Fruit fly (Drosophila melanogaster) whole organism, wandering third instar larva: ENCODE measurements around the gene Atg8a.

ENCODE experiments used
- Abd-B ChIP-seq: fragments of >200 bp; optimal IDR thresholded peaks from 2 replicates; lab custom pipeline; 2017; ENCODE audit warnings: missing biosample characterization, missing genetic modification characterization
- CrebA ChIP-seq: fragments of 200-800 bp; sonication (Bioruptor generic); optimal IDR thresholded peaks from 2 replicates; lab custom pipeline; 2016; ENCODE audit warnings: missing biosample characterization, mild to moderate bottlenecking, missing genetic modification characterization, borderline replicate concordance
- Dfd ChIP-seq: fragments of >200 bp; optimal IDR thresholded peaks from 2 replicates; lab custom pipeline; 2017; ENCODE audit warnings: missing biosample characterization, missing genetic modification characterization
- Dif ChIP-seq: fragments of 200-275, 200-300 bp; sonication (Bioruptor generic); optimal IDR thresholded peaks from 2 replicates; lab custom pipeline; 2018; ENCODE audit warnings: missing biosample characterization, missing genetic modification characterization; ENCODE audit not compliant: partially characterized antibody
- GATAd ChIP-seq: sonication (Bioruptor generic); optimal IDR thresholded peaks from 2 replicates; lab custom pipeline; 2016; ENCODE audit warnings: missing biosample characterization, missing genetic modification characterization
- Hnf4 ChIP-seq: fragments of 200-800 bp; sonication (Bioruptor generic); optimal IDR thresholded peaks from 2 replicates; lab custom pipeline; 2016; ENCODE audit warnings: missing biosample characterization, mild to moderate bottlenecking, missing genetic modification characterization
- Hr78 ChIP-seq: fragments of >200 bp; optimal IDR thresholded peaks from 2 replicates; lab custom pipeline; 2017; ENCODE audit warnings: missing biosample characterization, missing genetic modification characterization
- Hr83 ChIP-seq: fragments of 200-300 bp; sonication (Bioruptor generic); optimal IDR thresholded peaks from 2 replicates; lab custom pipeline; 2016; ENCODE audit warnings: missing biosample characterization, mild to moderate bottlenecking, missing genetic modification characterization, moderate library complexity; ENCODE audit not compliant: poor library complexity, severe bottlenecking
- Mio ChIP-seq: sonication (Bioruptor generic); optimal IDR thresholded peaks from 2 replicates; lab custom pipeline; 2016; ENCODE audit warnings: missing biosample characterization, missing genetic modification characterization
- Myc ChIP-seq: fragments of >200 bp; optimal IDR thresholded peaks from 2 replicates; lab custom pipeline; 2017
- N ChIP-seq: fragments of >200 bp; optimal IDR thresholded peaks from 2 replicates; lab custom pipeline; 2018; ENCODE audit warnings: missing biosample characterization, missing external identifiers, missing genetic modification characterization
- OdsH ChIP-seq: fragments of 200-800 bp; sonication (Bioruptor generic); optimal IDR thresholded peaks from 2 replicates; lab custom pipeline; 2016; ENCODE audit warnings: missing biosample characterization, mild to moderate bottlenecking, missing genetic modification characterization
- Rel ChIP-seq, 2 experiments: fragments of 200-800 bp; sonication (Bioruptor generic) in 1 of 2; optimal IDR thresholded peaks; 2 replicates in 1 of 2; 3 replicates in 1 of 2; lab custom pipeline; 2016 to 2019; ENCODE audit warnings: mild to moderate bottlenecking in 2 of 2, missing biosample characterization in 2 of 2, missing genetic modification characterization in 2 of 2, moderate library complexity in 1 of 2
- Sp1 ChIP-seq: fragments of 200-800 bp; sonication (Bioruptor generic); optimal IDR thresholded peaks from 3 replicates; lab custom pipeline; 2019; ENCODE audit warnings: missing biosample characterization, mild to moderate bottlenecking, missing genetic modification characterization, moderate library complexity
- br ChIP-seq: fragments of 200-800 bp; sonication (Bioruptor generic); optimal IDR thresholded peaks from 2 replicates; lab custom pipeline; 2016; ENCODE audit warnings: missing biosample characterization, missing genetic modification characterization
- dl ChIP-seq, 2 experiments: fragments of 175-275, 200-275 bp in 1 of 2; fragments of 200-275 bp in 1 of 2; sonication (Bioruptor generic); optimal IDR thresholded peaks; lab custom pipeline; 2018; ENCODE audit warnings: mild to moderate bottlenecking in 2 of 2, missing biosample characterization in 2 of 2, missing genetic modification characterization in 2 of 2, moderate library complexity in 2 of 2; ENCODE audit not compliant: partially characterized antibody in 2 of 2, insufficient read depth in 1 of 2
- dsf ChIP-seq: sonication (Bioruptor generic); optimal IDR thresholded peaks from 2 replicates; lab custom pipeline; 2016; ENCODE audit warnings: missing biosample characterization, missing genetic modification characterization, borderline replicate concordance
- ey ChIP-seq: fragments of 200-800 bp; sonication (Bioruptor generic); optimal IDR thresholded peaks from 2 replicates; lab custom pipeline; 2016; ENCODE audit warnings: missing biosample characterization, missing genetic modification characterization
- foxo ChIP-seq, 2 experiments: fragments of 200-800 bp; sonication (Bioruptor generic); optimal IDR thresholded peaks; 2 replicates in 1 of 2; 3 replicates in 1 of 2; lab custom pipeline; 2016 to 2017; ENCODE audit warnings: missing biosample characterization in 2 of 2, missing genetic modification characterization in 2 of 2
- fru ChIP-seq: fragments of 200-800 bp; sonication (Bioruptor generic); optimal IDR thresholded peaks from 3 replicates; lab custom pipeline; 2016; ENCODE audit warnings: missing biosample characterization, mild to moderate bottlenecking, missing genetic modification characterization
- h ChIP-seq: fragments of 200-800 bp; sonication (Bioruptor generic); optimal IDR thresholded peaks from 3 replicates; lab custom pipeline; 2016; ENCODE audit warnings: missing biosample characterization, mild to moderate bottlenecking, missing genetic modification characterization
- jim ChIP-seq: fragments of 175-275, 200-325 bp; sonication (Bioruptor generic); optimal IDR thresholded peaks from 2 replicates; lab custom pipeline; 2016; ENCODE audit warnings: missing biosample characterization, mild to moderate bottlenecking, missing genetic modification characterization
- psq ChIP-seq: fragments of 200-800 bp; sonication (Bioruptor generic); optimal IDR thresholded peaks from 3 replicates; lab custom pipeline; 2017; ENCODE audit warnings: missing biosample characterization, mild to moderate bottlenecking, missing genetic modification characterization, moderate library complexity
- rgr ChIP-seq: fragments of 200-800 bp; sonication (Bioruptor generic); optimal IDR thresholded peaks from 3 replicates; lab custom pipeline; 2016; ENCODE audit warnings: missing biosample characterization, mild to moderate bottlenecking, missing genetic modification characterization
- sage ChIP-seq: fragments of 200-800 bp; sonication (Bioruptor generic); optimal IDR thresholded peaks from 2 replicates; lab custom pipeline; 2016; ENCODE audit warnings: missing biosample characterization, mild to moderate bottlenecking, missing genetic modification characterization
- sv ChIP-seq: fragments of 200-800 bp; sonication (Bioruptor generic); optimal IDR thresholded peaks from 3 replicates; lab custom pipeline; 2016; ENCODE audit warnings: missing biosample characterization, missing genetic modification characterization
- tai ChIP-seq: sonication (Bioruptor generic); optimal IDR thresholded peaks from 2 replicates; lab custom pipeline; 2016; ENCODE audit warnings: missing biosample characterization, missing genetic modification characterization
- woc ChIP-seq: sonication (Bioruptor generic); optimal IDR thresholded peaks from 2 replicates; lab custom pipeline; 2016; ENCODE audit warnings: missing biosample characterization, mild to moderate bottlenecking, missing genetic modification characterization

Atg8a gene

DNA sequence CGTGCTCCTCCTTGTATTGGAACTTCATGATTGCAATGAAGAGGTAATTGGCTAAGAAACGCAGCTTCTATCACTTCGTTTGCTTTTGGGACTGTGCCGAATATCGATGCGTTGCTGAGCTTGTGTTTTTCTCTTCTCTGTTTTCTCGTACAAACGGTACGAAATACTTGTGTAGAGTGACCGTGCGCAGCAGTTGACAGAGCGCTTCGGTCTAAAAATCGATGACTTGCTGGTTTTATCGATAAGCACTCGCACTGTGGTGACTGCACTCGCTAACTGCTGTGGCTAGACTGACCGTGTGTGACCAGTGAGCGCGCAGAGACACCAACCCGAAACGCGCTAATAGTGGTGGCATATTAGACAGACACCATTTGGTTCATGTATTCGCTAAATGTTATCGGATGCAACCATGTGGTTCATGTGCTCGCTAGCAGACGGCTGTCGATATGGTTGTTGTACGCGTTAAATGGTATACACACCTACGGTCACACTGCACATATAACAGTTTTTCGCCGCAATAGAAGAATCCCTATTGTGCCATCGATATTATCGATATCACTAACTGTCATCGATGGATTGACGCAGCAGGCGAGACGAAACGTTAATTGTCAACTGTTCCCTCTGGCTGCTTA, at the start of gene Atg8a, which contains the start of gene BTBD9:
Atg8a (minus strand) TSS at position 296 of the 632 bp plus-strand sequence.
BTBD9 (plus strand) TSS at position 495 of the 632 bp plus-strand sequence.
- TF ChIP-seq Myc (lab: Kevin White, UChicago) (peak; percentile 64), h (GFP tag; lab: Kevin White, UChicago) (peak; percentile 23), OdsH (peak; percentile 12), Hr83 (GFP tag; lab: Kevin White, UChicago) (peak; percentile 45), woc (no peak), Mio (no peak), foxo (GFP tag; optimal IDR thresholded peaks at IDR 0.05; lab: Kevin White, UChicago) (peak in 1 of 2 experiments; percentile 0), fru (GFP tag; lab: Kevin White, UChicago) (peak; percentile 35), rgr (GFP tag; lab: Kevin White, UChicago) (peak; percentile 28), Rel (GFP tag; optimal IDR thresholded peaks at IDR 0.05; lab: Kevin White, UChicago) (no peak), Rel (tag; optimal IDR thresholded peaks at IDR 0.05; lab: Kevin White, UChicago) (peak; percentile 19), sv (peak; percentile 15), GATAd (GFP tag; lab: Kevin White, UChicago) (no peak), dl (GFP tag; optimal IDR thresholded peaks at IDR 0.05; lab: Kevin White, UChicago; ENCODE audit: insufficient read depth in 1 of 2, partially characterized antibody in 2 of 2) (no peak), br (peak; percentile 13)

DNA sequence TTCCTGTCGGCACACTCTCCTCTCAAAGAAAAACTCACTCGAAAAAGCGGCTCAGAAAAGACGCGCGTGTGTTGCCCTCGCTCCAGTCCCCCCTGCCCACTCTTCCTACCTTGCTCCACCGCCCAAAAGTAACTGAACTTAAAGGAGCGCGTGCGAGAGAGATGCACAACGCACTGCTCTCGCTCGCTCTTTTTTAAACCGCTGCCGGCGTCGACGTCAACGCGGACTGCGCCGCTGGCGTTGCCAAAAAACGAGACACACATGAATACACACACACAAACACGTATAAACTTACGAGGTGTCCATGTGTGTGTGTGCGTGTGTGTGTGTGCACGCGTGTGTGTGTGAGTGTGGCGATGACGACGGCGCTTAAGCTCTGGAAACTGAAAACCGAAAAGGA, 48.7 kb upstream of the Atg8a start:
- TF ChIP-seq fru (GFP tag; lab: Kevin White, UChicago), result peak; percentile 89
- peak; percentile 70 for TF ChIP-seq psq (GFP tag; lab: Kevin White, UChicago)
- no peak for TF ChIP-seq dsf (GFP tag; lab: Kevin White, UChicago)
- TF ChIP-seq CrebA, result peak; percentile 7

DNA sequence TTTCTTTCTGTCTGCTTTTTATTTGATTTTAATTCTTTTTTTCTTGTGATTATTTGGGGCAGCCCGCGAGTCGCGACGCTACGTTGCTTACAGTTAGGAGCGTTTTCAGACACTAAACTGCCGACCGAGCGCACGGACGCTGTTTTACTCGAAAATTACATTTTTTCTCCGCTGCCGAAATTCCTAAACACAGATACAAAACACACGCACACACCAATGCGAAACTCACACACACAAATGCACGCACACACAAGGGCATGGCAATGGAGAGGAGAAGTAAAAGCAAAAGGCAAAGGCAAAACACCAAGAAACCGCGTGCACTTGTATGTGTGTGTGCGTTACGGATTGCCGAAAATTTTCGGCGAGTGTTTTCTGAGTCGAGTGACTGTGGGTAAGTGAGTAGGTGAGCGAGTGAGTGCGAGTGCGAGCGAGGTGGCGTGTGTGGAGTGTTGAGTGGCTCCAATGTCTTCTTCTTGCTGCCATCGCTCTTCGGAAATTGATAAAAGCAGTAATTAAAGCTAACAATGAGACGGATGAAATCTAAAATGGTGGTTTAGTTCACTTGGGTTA, 47.5 kb upstream of the Atg8a start:
- TF ChIP-seq fru (GFP tag; lab: Kevin White, UChicago) (peak; percentile 41), Rel (GFP tag; optimal IDR thresholded peaks at IDR 0.05; lab: Kevin White, UChicago) (peak; percentile 21), Rel (tag; optimal IDR thresholded peaks at IDR 0.05; lab: Kevin White, UChicago) (peak; percentile 20), tai (GFP tag; lab: Kevin White, UChicago) (no peak), Hr83 (GFP tag; lab: Kevin White, UChicago) (peak; percentile 13), OdsH (peak; percentile 14), dsf (GFP tag; lab: Kevin White, UChicago) (no peak), Sp1 (GFP tag; lab: Kevin White, UChicago) (peak; percentile 19), Dif (GFP tag; lab: Kevin White, UChicago) (no peak), Hr78 (GFP tag; lab: Kevin White, UChicago) (peak; percentile 85), CrebA (peak; percentile 58), jim (GFP tag; lab: Kevin White, UChicago) (no peak), br (no peak), Hnf4 (GFP tag; lab: Kevin White, UChicago) (peak; percentile 10), foxo (GFP tag; optimal IDR thresholded peaks at IDR 0.05; lab: Kevin White, UChicago) (no peak), ey (GFP tag; lab: Kevin White, UChicago) (no peak), Abd-B (peak; percentile 74), woc (no peak), dl (GFP tag; optimal IDR thresholded peaks at IDR 0.05; lab: Kevin White, UChicago; ENCODE audit: insufficient read depth in 1 of 2, partially characterized antibody in 2 of 2) (peak; percentile 40 to 44), psq (GFP tag; lab: Kevin White, UChicago) (peak; percentile 76), N (GFP tag; lab: Kevin White, UChicago) (peak; percentile 99), sage (GFP tag; lab: Kevin White, UChicago) (no peak)

dm6 chrX:10814832-10815372, 46.8 kb upstream of the Atg8a start:
- peak; percentile 3 for TF ChIP-seq Dfd (GFP tag; lab: Kevin White, UChicago)
- TF ChIP-seq h (GFP tag; lab: Kevin White, UChicago), result no peak
